Worm (Caenorhabditis elegans) whole organism, L1 larva: ENCODE data around the gene Y73B6BL.44.

ENCODE experiments used
- elt-2 ChIP-seq: sonication (generic microtip); optimal IDR thresholded peaks from 2 replicates; lab custom pipeline; 2016; ENCODE audit warnings: missing genetic modification characterization, mild to moderate bottlenecking, inconsistent platforms, missing compliant biosample characterization, missing genetic modification reagents
- lin-35 ChIP-seq, 2 experiments: fragments of 150-350 bp; optimal IDR thresholded peaks; 2 replicates each; lab custom pipeline; 2014; ENCODE audit warnings: missing biosample characterization in 2 of 2, missing genetic modification characterization in 2 of 2, missing genetic modification reagents in 2 of 2
- ztf-11 ChIP-seq, 2 experiments: sonication (generic microtip); optimal IDR thresholded peaks; 2 replicates each; lab custom pipeline; 2016 to 2017; ENCODE audit warnings: missing genetic modification characterization in 2 of 2, missing biosample characterization in 1 of 2, missing compliant biosample characterization in 1 of 2

DNA sequence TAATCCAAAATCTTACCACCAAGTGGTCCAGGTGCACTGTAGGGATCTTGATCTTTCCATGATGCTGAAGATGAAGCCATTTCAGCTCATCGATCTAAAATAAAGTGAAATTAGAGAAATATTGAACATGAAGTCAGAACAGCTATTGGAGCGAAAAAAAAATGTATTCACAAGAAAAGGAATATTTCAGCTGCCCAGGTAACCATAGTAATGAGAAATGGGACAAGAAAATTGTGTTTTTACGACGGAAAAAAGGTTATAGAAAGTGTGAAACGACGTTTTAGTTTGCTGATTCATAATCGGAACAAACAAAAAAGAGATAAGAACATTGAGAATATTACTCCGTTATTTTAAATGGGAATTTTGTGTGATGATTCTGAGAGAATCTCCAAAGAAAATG, 20.3 kb upstream of the Y73B6BL.44 start, which contains the start of gene Y73B6BL.27:
- TF ChIP-seq elt-2: no peak
- no peak for TF ChIP-seq lin-35 (GFP tag; optimal IDR thresholded peaks at IDR 0.05; lab: Kevin White, UChicago)
- TF ChIP-seq ztf-11 (tag; optimal IDR thresholded peaks at IDR 0.05; lab: Kevin White, UChicago): no peak
